Fruit fly (Drosophila melanogaster): Measurements from ENCODE around the gene dmt.

The dmt gene

DNA sequence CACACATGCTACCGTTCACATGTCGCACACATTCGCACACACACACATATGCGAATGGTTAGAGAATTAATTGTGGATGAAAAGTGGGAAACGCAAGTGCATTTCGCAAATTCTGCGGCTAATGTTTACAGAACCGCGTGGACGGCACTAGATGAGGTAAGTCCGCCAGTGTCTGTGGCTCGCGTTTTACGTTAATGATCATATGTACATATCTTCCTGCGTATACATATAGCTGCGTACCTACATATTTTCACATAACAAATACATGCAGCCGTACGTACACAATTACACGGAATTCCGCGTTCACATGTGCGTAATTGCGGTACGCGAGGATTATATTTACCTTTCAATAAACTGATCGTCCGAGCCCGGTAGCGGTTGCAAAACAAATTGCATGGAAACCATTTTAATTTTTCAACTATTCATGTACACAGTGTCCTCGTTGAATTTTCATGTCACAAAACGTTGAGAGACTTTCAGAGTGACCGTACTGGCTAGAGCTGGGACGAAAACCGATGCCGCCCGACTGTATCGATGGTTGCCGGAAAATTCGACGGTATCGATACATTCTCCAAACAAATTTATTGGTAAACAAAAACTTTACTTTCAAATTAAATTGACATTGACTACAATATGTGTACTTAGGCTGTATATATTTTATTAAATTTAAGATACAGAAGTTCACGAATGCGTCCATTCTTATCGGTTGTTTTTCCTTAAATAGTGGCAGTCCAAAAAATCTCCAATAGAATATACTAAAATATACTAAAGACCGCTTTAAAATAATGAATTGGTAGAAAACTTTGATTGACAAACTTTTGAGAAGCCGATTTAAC lies 14.4 kb downstream of the dmt start, which contains the start of gene hyd (continued):
- no peak for TF ChIP-seq CG3847 (GFP tag; IDR thresholded peaks at IDR 0.05)
- peak; percentile 51 for TF ChIP-seq CG30020 (tag; optimal IDR thresholded peaks at IDR 0.05)
- no peak for TF ChIP-seq Sox102F (GFP tag; optimal IDR thresholded peaks at IDR 0.05)
- TF ChIP-seq Med (GFP tag), result peak; percentile 77
- TF ChIP-seq CG14667 (GFP tag; IDR thresholded peaks at IDR 0.05), result no peak
- no peak for TF ChIP-seq CG10274 (GFP tag; optimal IDR thresholded peaks at IDR 0.05)
- TF ChIP-seq rib (GFP tag; IDR thresholded peaks at IDR 0.05), result no peak
- TF ChIP-seq tgo (GFP tag; IDR thresholded peaks at IDR 0.05), result no peak
- TF ChIP-seq CG17361 (GFP tag; IDR thresholded peaks at IDR 0.05), result no peak
- TF ChIP-seq lmd (GFP tag; IDR thresholded peaks at IDR 0.05), result no peak
- TF ChIP-seq CG1832 (GFP tag; optimal IDR thresholded peaks at IDR 0.05), result no peak
- no peak for TF ChIP-seq Elba2 (GFP tag; optimal IDR thresholded peaks at IDR 0.05)
- TF ChIP-seq gro (GFP tag; optimal IDR thresholded peaks at IDR 0.05), result no peak
- TF ChIP-seq tx (GFP tag; optimal IDR thresholded peaks at IDR 0.05), result no peak
- TF ChIP-seq NFAT (GFP tag; IDR thresholded peaks at IDR 0.05), result no peak
- TF ChIP-seq CG12391 (tag; optimal IDR thresholded peaks at IDR 0.05), result no peak
- TF ChIP-seq B-H2 (GFP tag; optimal IDR thresholded peaks at IDR 0.05), result no peak
- TF ChIP-seq ranshi (GFP tag; IDR thresholded peaks at IDR 0.05), result no peak
- peak in 1 of 2 experiments; percentile 14 for TF ChIP-seq insv (GFP tag; optimal IDR thresholded peaks at IDR 0.05)
- no peak for TF ChIP-seq CG2678 (tag; optimal IDR thresholded peaks at IDR 0.05)
- TF ChIP-seq ci (GFP tag; IDR thresholded peaks at IDR 0.05), result no peak
- TF ChIP-seq cas (GFP tag; IDR thresholded peaks at IDR 0.05), result no peak
- TF ChIP-seq CrebB (tag; optimal IDR thresholded peaks at IDR 0.05), result no peak
- no peak for TF ChIP-seq CG12155 (GFP tag; optimal IDR thresholded peaks at IDR 0.05)
- no peak for TF ChIP-seq CG8281 (tag; optimal IDR thresholded peaks at IDR 0.05)
- peak; percentile 76 for TF ChIP-seq YL-1 (GFP tag; optimal IDR thresholded peaks at IDR 0.05)
- no peak for TF ChIP-seq Dip2 (GFP tag; IDR thresholded peaks at IDR 0.05)
- TF ChIP-seq CG10462 (GFP tag; optimal IDR thresholded peaks at IDR 0.05), result no peak
- TF ChIP-seq sc (optimal IDR thresholded peaks at IDR 0.05), result no peak
- TF ChIP-seq sc (GFP tag; optimal IDR thresholded peaks at IDR 0.05), result no peak
- TF ChIP-seq CG2129 (GFP tag; IDR thresholded peaks at IDR 0.05; ENCODE audit: partially characterized antibody), result peak; percentile 77
- no peak for TF ChIP-seq CG13424 (tag; optimal IDR thresholded peaks at IDR 0.05)
- peak; percentile 73 for TF ChIP-seq ato (GFP tag; IDR thresholded peaks at IDR 0.05; ENCODE audit: partially characterized antibody)
- TF ChIP-seq jing (GFP tag; optimal IDR thresholded peaks at IDR 0.05), result no peak
- no peak for TF ChIP-seq Eip74EF (GFP tag; optimal IDR thresholded peaks at IDR 0.05)
- TF ChIP-seq CG7271 (tag; optimal IDR thresholded peaks at IDR 0.05), result no peak
- no peak for TF ChIP-seq pum (GFP tag; optimal IDR thresholded peaks at IDR 0.05)
- TF ChIP-seq CG14965 (GFP tag; optimal IDR thresholded peaks at IDR 0.05; ENCODE audit: borderline replicate concordance), result no peak
- peak; percentile 84 for TF ChIP-seq CG8478 (optimal IDR thresholded peaks at IDR 0.05)
- TF ChIP-seq salm (tag; optimal IDR thresholded peaks at IDR 0.05), result no peak
- no peak for TF ChIP-seq Jarid2 (GFP tag; optimal IDR thresholded peaks at IDR 0.05)
- no peak for TF ChIP-seq Lim3 (GFP tag; IDR thresholded peaks at IDR 0.05)
- TF ChIP-seq Taf1 (GFP tag; IDR thresholded peaks at IDR 0.05), result no peak
- no peak for TF ChIP-seq CG30403 (GFP tag; optimal IDR thresholded peaks at IDR 0.05)
- no peak for TF ChIP-seq zfh1 (GFP tag; IDR thresholded peaks at IDR 0.05)
- peak; percentile 63 for TF ChIP-seq CG14710 (tag; optimal IDR thresholded peaks at IDR 0.05)
- TF ChIP-seq jumu (GFP tag; optimal IDR thresholded peaks at IDR 0.05), result no peak
- no peak for TF ChIP-seq Poxn (GFP tag; IDR thresholded peaks at IDR 0.05)
- TF ChIP-seq scrt (GFP tag; optimal IDR thresholded peaks at IDR 0.05), result no peak
- peak; percentile 61 for TF ChIP-seq gfzf (GFP tag; optimal IDR thresholded peaks at IDR 0.05)
